Fruit fly (Drosophila melanogaster) whole organism, embryonic: ENCODE data around the gene CG1943.

ENCODE experiments used
- Abd-B ChIP-seq: fragments of 200-800 bp; sonication (Bioruptor generic); optimal IDR thresholded peaks from 2 replicates; lab custom pipeline; 2018; ENCODE audit warnings: missing biosample characterization, mild to moderate bottlenecking, missing genetic modification characterization, moderate library complexity
- Adf1 ChIP-seq: fragments of 200-800 bp; sonication (Bioruptor generic); IDR thresholded peaks from 2 replicates; pipeline ENCODE4 v1.3.6; 2022; ENCODE audit warnings: missing biosample characterization, missing genetic modification characterization
- Asciz ChIP-seq: fragments of 200-800 bp; sonication (Bioruptor generic); optimal IDR thresholded peaks from 2 replicates; lab custom pipeline; 2017; ENCODE audit warnings: missing biosample characterization, mild to moderate bottlenecking, missing genetic modification characterization, missing genetic modification reagents
- Bdp1 ChIP-seq: fragments of 200-800 bp; sonication (Bioruptor generic); optimal IDR thresholded peaks from 3 replicates; lab custom pipeline; 2016; ENCODE audit warnings: missing biosample characterization, missing genetic modification characterization
- CG11247 ChIP-seq: fragments of 200-800 bp; sonication (Bioruptor generic); IDR thresholded peaks from 2 replicates; pipeline ENCODE4 v1.3.6; 2022; ENCODE audit warnings: missing biosample characterization, missing genetic modification characterization
- CG12769 ChIP-seq: fragments of 200-800 bp; sonication (Bioruptor generic); optimal IDR thresholded peaks from 2 replicates; lab custom pipeline; 2019; ENCODE audit warnings: missing biosample characterization, mild to moderate bottlenecking, missing genetic modification characterization, moderate library complexity
- CG13624 ChIP-seq: fragments of 200-800 bp; sonication (Bioruptor generic); optimal IDR thresholded peaks from 2 replicates; lab custom pipeline; 2016; ENCODE audit warnings: missing biosample characterization, missing genetic modification characterization
- CG14441 ChIP-seq: fragments of 200-800 bp; sonication (Bioruptor generic); IDR thresholded peaks from 2 replicates; pipeline ENCODE4 v1.3.6; 2022; ENCODE audit warnings: missing biosample characterization, missing genetic modification characterization
- CG14667 ChIP-seq: fragments of 200-800 bp; sonication (Bioruptor generic); IDR thresholded peaks from 2 replicates; pipeline ENCODE4 v1.3.6; 2022; ENCODE audit warnings: missing biosample characterization, missing genetic modification characterization
- CG15479 ChIP-seq: fragments of 200-800 bp; sonication (Bioruptor generic); optimal IDR thresholded peaks from 3 replicates; lab custom pipeline; 2019; ENCODE audit warnings: missing biosample characterization, mild to moderate bottlenecking, missing genetic modification characterization, moderate library complexity
- CG17802 ChIP-seq: fragments of 200-800 bp; sonication (Bioruptor generic); optimal IDR thresholded peaks from 2 replicates; lab custom pipeline; 2018; ENCODE audit warnings: missing biosample characterization, mild to moderate bottlenecking, missing genetic modification characterization, moderate library complexity
- CG17912 ChIP-seq: fragments of 200-800 bp; sonication (Bioruptor generic); optimal IDR thresholded peaks from 2 replicates; lab custom pipeline; 2018; ENCODE audit warnings: missing biosample characterization, mild to moderate bottlenecking, missing genetic modification characterization
- CG18262 ChIP-seq: fragments of 200-800 bp; optimal IDR thresholded peaks from 3 replicates; lab custom pipeline; 2019; ENCODE audit warnings: missing biosample characterization, mild to moderate bottlenecking, missing genetic modification characterization, moderate library complexity
- CG2199 ChIP-seq: fragments of 200-800 bp; sonication (Bioruptor generic); IDR thresholded peaks from 3 replicates; pipeline ENCODE4 v1.3.6; 2022; ENCODE audit warnings: missing biosample characterization, missing genetic modification characterization
- CG2712 ChIP-seq: fragments of 200-800 bp; optimal IDR thresholded peaks from 3 replicates; lab custom pipeline; 2019; ENCODE audit warnings: missing biosample characterization, mild to moderate bottlenecking, missing genetic modification characterization, moderate library complexity
- CG3838 ChIP-seq: fragments of 200-800 bp; sonication (Bioruptor generic); optimal IDR thresholded peaks from 3 replicates; lab custom pipeline; 2016; ENCODE audit warnings: missing biosample characterization, missing genetic modification characterization
- CG4854 ChIP-seq: fragments of 200-800 bp; sonication (Bioruptor generic); optimal IDR thresholded peaks from 2 replicates; lab custom pipeline; 2016; ENCODE audit warnings: missing biosample characterization, missing genetic modification characterization, inconsistent platforms
- CG6654 ChIP-seq: fragments of 200-800 bp; sonication (Bioruptor generic); optimal IDR thresholded peaks from 2 replicates; lab custom pipeline; 2017; ENCODE audit warnings: missing biosample characterization, mild to moderate bottlenecking, missing genetic modification characterization
- CG7556 ChIP-seq: fragments of 200-800 bp; sonication (Bioruptor generic); optimal IDR thresholded peaks from 2 replicates; lab custom pipeline; 2017; ENCODE audit warnings: missing biosample characterization, mild to moderate bottlenecking, missing genetic modification characterization
- CG7963 ChIP-seq: fragments of 200-800 bp; sonication (Bioruptor generic); IDR thresholded peaks from 3 replicates; pipeline ENCODE4 v1.3.6; 2022; ENCODE audit warnings: missing biosample characterization, missing genetic modification characterization; ENCODE audit not compliant: partially characterized antibody
- CG8765 ChIP-seq: fragments of 200-800 bp; sonication (Bioruptor generic); IDR thresholded peaks from 2 replicates; pipeline ENCODE4 v1.3.6; 2022; ENCODE audit warnings: missing biosample characterization, missing genetic modification characterization
- CG9797 ChIP-seq: fragments of 200-800 bp; sonication (Bioruptor generic); optimal IDR thresholded peaks from 3 replicates; lab custom pipeline; 2018; ENCODE audit warnings: missing biosample characterization, mild to moderate bottlenecking, missing genetic modification characterization
- Eip74EF ChIP-seq, 2 experiments: fragments of 200-800 bp in 1 of 2; fragments of >200 bp in 1 of 2; sonication (Bioruptor generic) in 1 of 2; optimal IDR thresholded peaks; 2 replicates each; lab custom pipeline; 2017 to 2019; ENCODE audit warnings: missing biosample characterization in 2 of 2, missing genetic modification characterization in 2 of 2, mild to moderate bottlenecking in 1 of 2, moderate library complexity in 1 of 2
- Ets97D ChIP-seq: fragments of 200-800 bp; sonication (Bioruptor generic); optimal IDR thresholded peaks from 3 replicates; lab custom pipeline; 2016; ENCODE audit warnings: missing biosample characterization, missing genetic modification characterization
- Gug ChIP-seq: fragments of 200-800 bp; sonication (Bioruptor generic); IDR thresholded peaks from 4 replicates; pipeline ENCODE4 v1.3.6; 2022; ENCODE audit warnings: missing biosample characterization, missing genetic modification characterization
- Hey ChIP-seq: fragments of 200-800 bp; sonication (Bioruptor generic); optimal IDR thresholded peaks from 3 replicates; lab custom pipeline; 2018; ENCODE audit warnings: missing biosample characterization, mild to moderate bottlenecking, missing genetic modification characterization
- Hmx ChIP-seq: fragments of 200-800 bp; sonication (Bioruptor generic); optimal IDR thresholded peaks from 2 replicates; lab custom pipeline; 2016; ENCODE audit warnings: missing biosample characterization, missing genetic modification characterization
- Hr3 ChIP-seq: fragments of 200-800 bp; sonication (Bioruptor generic); optimal IDR thresholded peaks from 3 replicates; lab custom pipeline; 2016; ENCODE audit warnings: missing biosample characterization, missing genetic modification characterization
- Jarid2 ChIP-seq: fragments of 200-800 bp; sonication (Bioruptor generic); optimal IDR thresholded peaks from 3 replicates; lab custom pipeline; 2017; ENCODE audit warnings: mild to moderate bottlenecking, missing biosample characterization, missing genetic modification reagents, missing genetic modification characterization
- Nf-YA ChIP-seq: fragments of 200-800 bp; sonication (Bioruptor generic); IDR thresholded peaks from 2 replicates; pipeline ENCODE4 v1.3.6; 2022; ENCODE audit warnings: missing biosample characterization, missing genetic modification characterization
- Nf-YB ChIP-seq: fragments of 200-800 bp; sonication (Bioruptor generic); optimal IDR thresholded peaks from 3 replicates; lab custom pipeline; 2019; ENCODE audit warnings: missing biosample characterization, mild to moderate bottlenecking, missing genetic modification characterization, moderate library complexity
- Oaz ChIP-seq: fragments of 200-800 bp; sonication (Bioruptor generic); IDR thresholded peaks from 2 replicates; pipeline ENCODE4 v1.3.6; 2022; ENCODE audit warnings: missing biosample characterization, missing genetic modification characterization
- Ptx1 ChIP-seq: fragments of 200-800 bp; sonication (Bioruptor generic); IDR thresholded peaks from 2 replicates; pipeline ENCODE4 v1.3.6; 2022; ENCODE audit warnings: missing biosample characterization, missing genetic modification characterization
- Stat92E ChIP-seq, 3 experiments: fragments of >200 bp in 2 of 3; fragments of 200-800 bp in 1 of 3; sonication (Bioruptor generic) in 1 of 3; optimal IDR thresholded peaks; 2 replicates each; lab custom pipeline; 2017 to 2019; ENCODE audit warnings: missing biosample characterization in 3 of 3, missing genetic modification characterization in 3 of 3, mild to moderate bottlenecking in 1 of 3, moderate library complexity in 1 of 3
- Trl ChIP-seq, 3 experiments: fragments of >200 bp in 2 of 3; fragments of 200-800 bp in 1 of 3; sonication (Bioruptor generic) in 1 of 3; optimal IDR thresholded peaks; 2 replicates in 1 of 3; 3 replicates in 2 of 3; lab custom pipeline; 2016 to 2017; ENCODE audit warnings: missing biosample characterization in 1 of 3, missing genetic modification characterization in 1 of 3
- amos ChIP-seq: fragments of 200-800 bp; sonication (Bioruptor generic); IDR thresholded peaks from 2 replicates; pipeline ENCODE4 v1.3.6; 2022; ENCODE audit warnings: missing biosample characterization, missing genetic modification characterization; ENCODE audit not compliant: partially characterized antibody
- ato ChIP-seq: fragments of 200-800 bp; sonication (Bioruptor generic); IDR thresholded peaks from 2 replicates; pipeline ENCODE4 v1.3.6; 2022; ENCODE audit warnings: missing biosample characterization, missing genetic modification characterization; ENCODE audit not compliant: partially characterized antibody
- danr ChIP-seq: fragments of 200-800 bp; sonication (Bioruptor generic); IDR thresholded peaks from 2 replicates; pipeline ENCODE4 v1.3.6; 2022; ENCODE audit warnings: missing biosample characterization, missing genetic modification characterization
- ems ChIP-seq: fragments of 200-800 bp; sonication (Bioruptor generic); optimal IDR thresholded peaks from 3 replicates; lab custom pipeline; 2016; ENCODE audit warnings: missing biosample characterization, missing genetic modification characterization
- esg ChIP-seq: fragments of 200-800 bp; sonication (Bioruptor generic); conservative IDR thresholded peaks from 2 replicates; pipeline ENCODE4 v1.3.6; 2022; ENCODE audit warnings: missing biosample characterization, missing genetic modification characterization
- ham ChIP-seq: fragments of 200-800 bp; sonication (Bioruptor generic); IDR thresholded peaks from 2 replicates; pipeline ENCODE4 v1.3.6; 2022; ENCODE audit warnings: missing biosample characterization, missing genetic modification characterization
- hb ChIP-seq: fragments of 200-800 bp; sonication (Bioruptor generic); IDR thresholded peaks from 3 replicates; pipeline ENCODE4 v1.3.6; 2022; ENCODE audit warnings: missing biosample characterization, missing genetic modification characterization; ENCODE audit not compliant: partially characterized antibody
- ind ChIP-seq: fragments of 200-800 bp; sonication (Bioruptor generic); optimal IDR thresholded peaks from 3 replicates; lab custom pipeline; 2016; ENCODE audit warnings: missing biosample characterization, missing genetic modification characterization
- ken ChIP-seq: fragments of 200-800 bp; sonication (Bioruptor generic); IDR thresholded peaks from 3 replicates; pipeline ENCODE4 v1.3.6; 2022; ENCODE audit warnings: missing biosample characterization, missing genetic modification characterization
- oc ChIP-seq: fragments of 200-800 bp; sonication (Bioruptor generic); optimal IDR thresholded peaks from 2 replicates; lab custom pipeline; 2018; ENCODE audit warnings: missing biosample characterization, mild to moderate bottlenecking, missing genetic modification characterization, moderate library complexity
- peb ChIP-seq: fragments of 200-800 bp; sonication (Bioruptor generic); IDR thresholded peaks from 2 replicates; pipeline ENCODE4 v1.3.6; 2022; ENCODE audit warnings: missing biosample characterization, missing genetic modification characterization
- pnt ChIP-seq: fragments of 200-800 bp; sonication (Bioruptor generic); optimal IDR thresholded peaks from 3 replicates; lab custom pipeline; 2016; ENCODE audit warnings: missing biosample characterization, missing genetic modification characterization
- pzg ChIP-seq: fragments of 200-800 bp; sonication (Bioruptor generic); optimal IDR thresholded peaks from 3 replicates; lab custom pipeline; 2018; ENCODE audit warnings: missing biosample characterization, mild to moderate bottlenecking, missing genetic modification characterization, moderate library complexity
- stwl ChIP-seq: fragments of 200-800 bp; sonication (Bioruptor generic); optimal IDR thresholded peaks from 3 replicates; lab custom pipeline; 2018; ENCODE audit warnings: missing biosample characterization, mild to moderate bottlenecking, missing genetic modification characterization, moderate library complexity
- usp ChIP-seq: fragments of >200 bp; optimal IDR thresholded peaks from 2 replicates; lab custom pipeline; 2017; ENCODE audit warnings: missing biosample characterization, missing genetic modification characterization
- wor ChIP-seq: fragments of 200-800 bp; sonication (Bioruptor generic); IDR thresholded peaks from 2 replicates; pipeline ENCODE4 v1.3.6; 2022; ENCODE audit warnings: missing biosample characterization, missing genetic modification characterization

Gene CG1943

DNA sequence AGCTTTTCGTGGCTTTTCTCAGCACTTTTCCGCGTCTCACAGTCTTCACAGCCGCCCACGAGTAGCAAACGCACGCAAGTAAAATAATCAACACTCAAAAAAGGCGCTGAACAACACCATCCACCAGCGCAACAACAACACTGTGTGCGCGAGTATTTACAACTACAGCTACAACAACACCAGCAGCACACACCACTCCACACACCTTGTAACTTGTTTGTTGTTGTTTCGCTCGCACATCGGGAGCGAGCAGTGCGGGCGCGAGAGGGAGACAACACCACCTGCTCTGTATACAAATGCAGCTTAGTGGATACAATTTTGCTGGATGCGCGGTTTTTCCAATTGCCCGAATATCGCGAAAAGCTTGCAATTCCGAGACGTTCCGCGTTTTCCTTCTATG, 49.0 kb downstream of the CG1943 start (continued):
- TF ChIP-seq CG2199 (peak; percentile 66; the same call in 1 of the 3 replicates), ind (GFP tag; lab: Kevin White, UChicago) (no peak), hb (no peak), Nf-YA (GFP tag; lab: Robert Waterston, UW) (no peak), amos (GFP tag; lab: Robert Waterston, UW) (no peak), Adf1 (GFP tag; lab: Robert Waterston, UW) (no peak), Hr3 (GFP tag; lab: Kevin White, UChicago) (no peak), CG18262 (tag; lab: Kevin White, UChicago) (no peak), Trl (optimal IDR thresholded peaks at IDR 0.05; lab: Kevin White, UChicago) (peak in 1 of 2 experiments; percentile 9), Trl (GFP tag; optimal IDR thresholded peaks at IDR 0.05; lab: Kevin White, UChicago) (no peak), Nf-YB (GFP tag; lab: Kevin White, UChicago) (no peak), ken (GFP tag; lab: Robert Waterston, UW) (no peak), stwl (tag; lab: Kevin White, UChicago) (no peak), CG7556 (GFP tag; lab: Kevin White, UChicago) (no peak), Asciz (GFP tag; lab: Kevin White, UChicago) (no peak), Ets97D (no peak), peb (GFP tag; lab: Robert Waterston, UW) (no peak), CG15479 (GFP tag; lab: Kevin White, UChicago) (peak; percentile 88), CG9797 (GFP tag; lab: Kevin White, UChicago) (no peak), CG14667 (GFP tag; lab: Robert Waterston, UW) (no peak), danr (GFP tag; lab: Robert Waterston, UW) (no peak), Jarid2 (GFP tag; lab: Kevin White, UChicago) (no peak), Bdp1 (GFP tag; lab: Kevin White, UChicago) (no peak), oc (tag; lab: Kevin White, UChicago) (no peak), Ptx1 (GFP tag; lab: Robert Waterston, UW) (no peak), CG2712 (tag; lab: Kevin White, UChicago) (no peak), Hmx (GFP tag; lab: Kevin White, UChicago) (no peak), Oaz (GFP tag; lab: Robert Waterston, UW) (no peak), Gug (no peak), pnt (GFP tag; lab: Kevin White, UChicago) (no peak), wor (GFP tag; lab: Robert Waterston, UW) (no peak), CG8765 (no peak), CG6654 (GFP tag; lab: Kevin White, UChicago) (no peak), CG14441 (GFP tag; lab: Robert Waterston, UW) (no peak), ham (GFP tag; lab: Robert Waterston, UW) (no peak), CG11247 (no peak), CG3838 (GFP tag; lab: Kevin White, UChicago) (no peak), Hey (tag; lab: Kevin White, UChicago) (no peak), Stat92E (GFP tag; optimal IDR thresholded peaks at IDR 0.05; lab: Kevin White, UChicago) (no peak), CG7963 (GFP tag; lab: Robert Waterston, UW) (no peak), Eip74EF (GFP tag; optimal IDR thresholded peaks at IDR 0.05; lab: Kevin White, UChicago) (no peak), Abd-B (GFP tag; lab: Kevin White, UChicago) (no peak), usp (GFP tag; lab: Kevin White, UChicago) (no peak), esg (GFP tag; lab: Robert Waterston, UW) (no peak), CG4854 (no peak), CG17912 (GFP tag; lab: Kevin White, UChicago) (no peak), pzg (GFP tag; lab: Kevin White, UChicago) (peak; percentile 27), CG17802 (no peak), CG12769 (tag; lab: Kevin White, UChicago) (no peak), ems (GFP tag; lab: Kevin White, UChicago) (no peak), CG13624 (GFP tag; lab: Kevin White, UChicago) (no peak), ato (no peak)
